Fruit fly (Drosophila melanogaster): Measurements from ENCODE around the gene CCT4.

DNA sequence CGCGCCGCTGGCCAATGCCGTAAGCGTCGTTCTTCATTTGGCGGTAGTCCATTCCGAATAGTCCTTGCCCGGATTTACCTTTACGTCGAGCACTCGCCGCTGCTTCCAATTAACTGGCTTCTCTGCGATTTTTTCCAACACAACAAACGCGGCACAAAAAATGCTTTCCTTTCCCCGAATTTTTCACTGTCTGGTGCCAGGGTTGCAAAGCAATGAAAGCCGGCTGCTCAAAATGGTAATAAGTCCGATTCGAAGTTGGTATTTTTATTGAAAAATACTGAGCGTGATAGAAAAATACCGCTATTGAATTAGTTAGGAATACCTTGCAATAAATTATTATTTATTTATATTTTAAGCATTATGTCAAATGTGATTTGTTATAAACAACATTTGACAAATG, 19.5 kb upstream of the CCT4 start:
- TF ChIP-seq usp (GFP tag; optimal IDR thresholded peaks at IDR 0.05) (no peak), pan (optimal IDR thresholded peaks at IDR 0.05) (no peak), Dll (optimal IDR thresholded peaks at IDR 0.05) (no peak)
